Fruit fly (Drosophila melanogaster): ENCODE data around the gene CG13287.
A peak's percentile ranks its signal among the peaks of the same experiment; 100 is the strongest.

The CG13287 gene

dm6 chr3L:5897228-5897688 lies 15.2 kb downstream of the CG13287 start, which contains the start of the genes PolE2 and CG5592 (continued):
- peak; percentile 99 for TF ChIP-seq E2f2 (GFP tag; IDR thresholded peaks at IDR 0.05)

dm6 chr3L:5899305-5899704 lies 17.2 kb downstream of the CG13287 start, which contains the start of gene CG32409:
CG32409 (plus strand) TSS chr3L:5899528.
- TF ChIP-seq dm (GFP tag; optimal IDR thresholded peaks at IDR 0.05), result peak; percentile 99
- no peak for TF ChIP-seq ewg (GFP tag; optimal IDR thresholded peaks at IDR 0.05)
- TF ChIP-seq mld (GFP tag; IDR thresholded peaks at IDR 0.05; ENCODE audit: partially characterized antibody), result no peak
- no peak for TF ChIP-seq CG1832 (GFP tag; optimal IDR thresholded peaks at IDR 0.05)
- TF ChIP-seq crc (GFP tag; optimal IDR thresholded peaks at IDR 0.05), result no peak
- peak; percentile 6 for TF ChIP-seq CTCF (GFP tag; optimal IDR thresholded peaks at IDR 0.05)
- no peak for TF ChIP-seq ems (GFP tag; optimal IDR thresholded peaks at IDR 0.05)
- no peak for TF ChIP-seq Awh (GFP tag; IDR thresholded peaks at IDR 0.05)
- no peak for TF ChIP-seq Fer3 (tag; optimal IDR thresholded peaks at IDR 0.05)
- peak; percentile 22 for TF ChIP-seq CG33213 (GFP tag; optimal IDR thresholded peaks at IDR 0.05)
- no peak for TF ChIP-seq fd64A (GFP tag; optimal IDR thresholded peaks at IDR 0.05)
- peak; percentile 58 for TF ChIP-seq trem (tag; optimal IDR thresholded peaks at IDR 0.05)
- TF ChIP-seq ci (GFP tag; IDR thresholded peaks at IDR 0.05), result no peak
- no peak for TF ChIP-seq slou (GFP tag; optimal IDR thresholded peaks at IDR 0.05)
- TF ChIP-seq Adf1 (GFP tag; IDR thresholded peaks at IDR 0.05), result no peak
- no peak for TF ChIP-seq ham (GFP tag; IDR thresholded peaks at IDR 0.05)
- TF ChIP-seq CG17186 (GFP tag; optimal IDR thresholded peaks at IDR 0.05), result no peak
- TF ChIP-seq CG7556 (GFP tag; optimal IDR thresholded peaks at IDR 0.05), result no peak
- no peak for TF ChIP-seq so (GFP tag; IDR thresholded peaks at IDR 0.05)
- TF ChIP-seq HLHmδ (GFP tag; optimal IDR thresholded peaks at IDR 0.05), result no peak
- no peak for TF ChIP-seq CG4820 (GFP tag; optimal IDR thresholded peaks at IDR 0.05)
- no peak for TF ChIP-seq Mrtf (GFP tag; IDR thresholded peaks at IDR 0.05)
- TF ChIP-seq HmgZ (tag; optimal IDR thresholded peaks at IDR 0.05), result peak; percentile 55
- no peak for TF ChIP-seq CG11398 (GFP tag; optimal IDR thresholded peaks at IDR 0.05)
- peak; percentile 25 for TF ChIP-seq Mad (GFP tag; optimal IDR thresholded peaks at IDR 0.05)
- TF ChIP-seq CG10979 (tag; optimal IDR thresholded peaks at IDR 0.05), result no peak
- TF ChIP-seq CG4360 (GFP tag; IDR thresholded peaks at IDR 0.05), result no peak
- TF ChIP-seq CG13624 (GFP tag; optimal IDR thresholded peaks at IDR 0.05), result no peak
- TF ChIP-seq Sin3A (optimal IDR thresholded peaks at IDR 0.05), result peak; percentile 71
- TF ChIP-seq toy (GFP tag; IDR thresholded peaks at IDR 0.05), result no peak
- no peak for TF ChIP-seq H15 (GFP tag; IDR thresholded peaks at IDR 0.05)
- TF ChIP-seq Sry-δ (GFP tag; optimal IDR thresholded peaks at IDR 0.05), result peak; percentile 74
- no peak for TF ChIP-seq CG18011 (GFP tag; optimal IDR thresholded peaks at IDR 0.05)
- no peak for TF ChIP-seq CG10274 (GFP tag; optimal IDR thresholded peaks at IDR 0.05)
- TF ChIP-seq CG7963 (GFP tag; IDR thresholded peaks at IDR 0.05; ENCODE audit: partially characterized antibody), result no peak
- no peak for TF ChIP-seq CG18262 (tag; optimal IDR thresholded peaks at IDR 0.05)
- TF ChIP-seq CG14441 (GFP tag; IDR thresholded peaks at IDR 0.05), result no peak
- no peak for TF ChIP-seq CG2889 (GFP tag; IDR thresholded peaks at IDR 0.05)
- TF ChIP-seq h (optimal IDR thresholded peaks at IDR 0.05), result no peak
- TF ChIP-seq CG13287 (GFP tag; IDR thresholded peaks at IDR 0.05; ENCODE audit: partially characterized antibody), result peak; percentile 38; the same call in 1 of the 2 replicates
- no peak for TF ChIP-seq CG1792 (GFP tag; optimal IDR thresholded peaks at IDR 0.05)
- no peak for TF ChIP-seq unpg (GFP tag; optimal IDR thresholded peaks at IDR 0.05)
- peak; percentile 96 for TF ChIP-seq Dp (GFP tag; optimal IDR thresholded peaks at IDR 0.05)
- no peak for TF ChIP-seq ERR (GFP tag; optimal IDR thresholded peaks at IDR 0.05)
- peak; percentile 31; the same call in 1 of the 2 replicates for TF ChIP-seq ato (GFP tag; IDR thresholded peaks at IDR 0.05; ENCODE audit: partially characterized antibody)
- no peak for TF ChIP-seq CG18619 (GFP tag; optimal IDR thresholded peaks at IDR 0.05)
- no peak for TF ChIP-seq dpn (GFP tag; optimal IDR thresholded peaks at IDR 0.05)
- no peak for TF ChIP-seq D (optimal IDR thresholded peaks at IDR 0.05)
- TF ChIP-seq D (GFP tag; optimal IDR thresholded peaks at IDR 0.05), result no peak
- TF ChIP-seq mirr (GFP tag; optimal IDR thresholded peaks at IDR 0.05), result no peak
- peak; percentile 39 for TF ChIP-seq sens (GFP tag)

Measured in whole organism, embryonic.